Fruit fly (Drosophila melanogaster): ENCODE results near the gene lft.

lft gene

dm6 chr2L:10321036-10321583 is 43.2 kb upstream of the lft start (continued):
- TF ChIP-seq CG12659 (GFP tag; optimal IDR thresholded peaks at IDR 0.05), result peak; percentile 26
- TF ChIP-seq btn (GFP tag; optimal IDR thresholded peaks at IDR 0.05), result no peak
- no peak for TF ChIP-seq CG7357 (GFP tag; IDR thresholded peaks at IDR 0.05)
- no peak for TF ChIP-seq B-H1 (GFP tag; IDR thresholded peaks at IDR 0.05)
- TF ChIP-seq CG17359 (tag; optimal IDR thresholded peaks at IDR 0.05), result no peak
- TF ChIP-seq CG9609 (GFP tag; optimal IDR thresholded peaks at IDR 0.05), result no peak
- TF ChIP-seq sima (GFP tag; optimal IDR thresholded peaks at IDR 0.05), result no peak
- no peak for TF ChIP-seq CG11696 (GFP tag; IDR thresholded peaks at IDR 0.05)
- no peak for TF ChIP-seq dm (GFP tag; optimal IDR thresholded peaks at IDR 0.05)
- 0 out of 3 replicates have a peak, but pooled peaks have one; percentile 39 for TF ChIP-seq CG7963 (GFP tag; IDR thresholded peaks at IDR 0.05; ENCODE audit: partially characterized antibody)
- no peak for TF ChIP-seq Sry-β (GFP tag; optimal IDR thresholded peaks at IDR 0.05)
- TF ChIP-seq ham (GFP tag; IDR thresholded peaks at IDR 0.05), result no peak
- no peak for TF ChIP-seq CG2199 (GFP tag; IDR thresholded peaks at IDR 0.05)
- no peak for TF ChIP-seq CG13123 (GFP tag; optimal IDR thresholded peaks at IDR 0.05)
- no peak for TF ChIP-seq da (GFP tag; optimal IDR thresholded peaks at IDR 0.05)
- TF ChIP-seq wor (GFP tag; IDR thresholded peaks at IDR 0.05), result no peak
- TF ChIP-seq nerfin-2 (GFP tag; IDR thresholded peaks at IDR 0.05; ENCODE audit: partially characterized antibody), result peak; percentile 60
- TF ChIP-seq H2.0 (GFP tag; IDR thresholded peaks at IDR 0.05), result no peak
- no peak for TF ChIP-seq CG9797 (GFP tag; optimal IDR thresholded peaks at IDR 0.05)
- no peak for TF ChIP-seq klu (GFP tag; IDR thresholded peaks at IDR 0.05)
- no peak for TF ChIP-seq Camta (GFP tag; optimal IDR thresholded peaks at IDR 0.05)
- no peak for TF ChIP-seq Abd-B (GFP tag; optimal IDR thresholded peaks at IDR 0.05)
- TF ChIP-seq D (optimal IDR thresholded peaks at IDR 0.05), result no peak
- peak; percentile 21 for TF ChIP-seq D (GFP tag; optimal IDR thresholded peaks at IDR 0.05)
- TF ChIP-seq CG12744 (GFP tag; optimal IDR thresholded peaks at IDR 0.05), result no peak
- no peak for TF ChIP-seq CG11504 (tag; optimal IDR thresholded peaks at IDR 0.05)
- no peak for TF ChIP-seq CG6689 (GFP tag; IDR thresholded peaks at IDR 0.05)
- no peak for TF ChIP-seq MTF-1 (GFP tag; optimal IDR thresholded peaks at IDR 0.05; ENCODE audit: borderline replicate concordance)
- TF ChIP-seq gsb (GFP tag; IDR thresholded peaks at IDR 0.05), result no peak
- TF ChIP-seq CG7556 (GFP tag; optimal IDR thresholded peaks at IDR 0.05), result peak; percentile 5
- TF ChIP-seq CG17568 (GFP tag; optimal IDR thresholded peaks at IDR 0.05), result no peak
- no peak for TF ChIP-seq pfk (GFP tag; optimal IDR thresholded peaks at IDR 0.05)
- peak; percentile 95 for TF ChIP-seq CG3995 (GFP tag; optimal IDR thresholded peaks at IDR 0.05)
- no peak for TF ChIP-seq Dp (GFP tag; optimal IDR thresholded peaks at IDR 0.05)
- TF ChIP-seq CG8281 (tag; optimal IDR thresholded peaks at IDR 0.05), result peak; percentile 16
- no peak for TF ChIP-seq Lim3 (GFP tag; IDR thresholded peaks at IDR 0.05)
- no peak for TF ChIP-seq Spps (tag; optimal IDR thresholded peaks at IDR 0.05)
- no peak for TF ChIP-seq Adf1 (GFP tag; IDR thresholded peaks at IDR 0.05)
- no peak for TF ChIP-seq danr (GFP tag; IDR thresholded peaks at IDR 0.05)
- peak; percentile 55; the same call in 2 of the 3 replicates for TF ChIP-seq CG14860 (GFP tag; IDR thresholded peaks at IDR 0.05; ENCODE audit: partially characterized antibody)
- TF ChIP-seq CG16813 (GFP tag; IDR thresholded peaks at IDR 0.05; ENCODE audit: partially characterized antibody), result no peak
- TF ChIP-seq CG15696 (tag; optimal IDR thresholded peaks at IDR 0.05), result peak; percentile 25
- no peak; the same call in 1 of the 2 replicates for TF ChIP-seq lmd (GFP tag; IDR thresholded peaks at IDR 0.05)
- peak; percentile 17; the same call in 1 of the 4 replicates for TF ChIP-seq Gug (GFP tag; IDR thresholded peaks at IDR 0.05)
- no peak for TF ChIP-seq Ada2b (GFP tag; IDR thresholded peaks at IDR 0.05)
- peak; percentile 2 for TF ChIP-seq Nf-YC (tag; optimal IDR thresholded peaks at IDR 0.05)
- TF ChIP-seq Ravus (GFP tag; IDR thresholded peaks at IDR 0.05), result no peak
- TF ChIP-seq CG12071 (GFP tag; optimal IDR thresholded peaks at IDR 0.05), result no peak
- TF ChIP-seq kay (GFP tag; optimal IDR thresholded peaks at IDR 0.05), result no peak
- peak; percentile 9 for TF ChIP-seq CG17829 (tag; optimal IDR thresholded peaks at IDR 0.05)
- peak; percentile 36 for TF ChIP-seq CG4424 (GFP tag; optimal IDR thresholded peaks at IDR 0.05)

Measured in whole organism, embryonic.